Worm (Caenorhabditis elegans) whole organism, young adult: ENCODE data around the gene F13H10.8.
A peak's percentile ranks its signal among the peaks of the same experiment; 100 is the strongest.

Experiments
- B0019.2 ChIP-seq: fragments of 200-800 bp; sonication (Bioruptor generic); conservative IDR thresholded peaks from 2 replicates; pipeline ENCODE4 v1.3.6; 2022; ENCODE audit warnings: missing genetic modification reagents, missing genetic modification characterization, missing compliant biosample characterization
- B0035.1 ChIP-seq: sonication (generic microtip); optimal IDR thresholded peaks from 2 replicates; lab custom pipeline; 2016; ENCODE audit warnings: missing genetic modification characterization, mild to moderate bottlenecking, missing compliant biosample characterization, missing genotype, missing genetic modification reagents
- B0336.3 ChIP-seq: fragments of 200-800 bp; sonication (Bioruptor generic); IDR thresholded peaks from 2 replicates; pipeline ENCODE4 v1.3.6; 2022; ENCODE audit warnings: missing genetic modification characterization, missing compliant biosample characterization
- C17E4.6 ChIP-seq: fragments of 200-800 bp; sonication (Bioruptor generic); IDR thresholded peaks from 2 replicates; pipeline ENCODE4 v1.3.6; 2022; ENCODE audit warnings: missing genetic modification reagents, missing genetic modification characterization, missing compliant biosample characterization
- F10E7.11 ChIP-seq: sonication (generic microtip); optimal IDR thresholded peaks from 2 replicates; lab custom pipeline; 2017; ENCODE audit warnings: mild to moderate bottlenecking, missing genetic modification characterization, moderate library complexity, missing compliant biosample characterization
- F49E8.2 ChIP-seq: sonication (generic microtip); optimal IDR thresholded peaks from 3 replicates; lab custom pipeline; 2017; ENCODE audit warnings: missing genetic modification characterization, mild to moderate bottlenecking, missing compliant biosample characterization, antibody characterized with exemption, moderate library complexity; ENCODE audit not compliant: insufficient read depth
- T26A5.8 ChIP-seq: sonication (generic microtip); optimal IDR thresholded peaks from 2 replicates; lab custom pipeline; 2016; ENCODE audit warnings: missing genetic modification characterization, missing compliant biosample characterization
- Y79H2A.3 ChIP-seq: fragments of 200-800 bp; sonication (Bioruptor generic); conservative IDR thresholded peaks from 2 replicates; pipeline ENCODE4 v1.3.6; 2022; ENCODE audit warnings: missing genetic modification reagents, missing genetic modification characterization, missing compliant biosample characterization
- Y95B8A.8 ChIP-seq: fragments of 200-800 bp; sonication (Bioruptor generic); IDR thresholded peaks from 2 replicates; pipeline ENCODE4 v1.3.6; 2022; ENCODE audit warnings: missing genetic modification reagents, missing genetic modification characterization, missing compliant biosample characterization
- ZK185.1 ChIP-seq: sonication (generic microtip); optimal IDR thresholded peaks from 2 replicates; lab custom pipeline; 2016; ENCODE audit warnings: mild to moderate bottlenecking, missing genetic modification characterization, missing compliant biosample characterization; ENCODE audit not compliant: poor library complexity, severe bottlenecking
- athp-1 ChIP-seq: sonication (generic microtip); optimal IDR thresholded peaks from 2 replicates; lab custom pipeline; 2017; ENCODE audit warnings: mild to moderate bottlenecking, missing genetic modification characterization, missing compliant biosample characterization
- attf-6 ChIP-seq: fragments of 200-800 bp; sonication (Bioruptor generic); IDR thresholded peaks from 2 replicates; pipeline ENCODE4 v1.3.6; 2022; ENCODE audit warnings: missing genetic modification reagents, missing genetic modification characterization, missing compliant biosample characterization
- cebp-1 ChIP-seq, 2 experiments: fragments of 200-800 bp in 1 of 2; sonication (Bioruptor generic) in 1 of 2; sonication (generic microtip) in 1 of 2; IDR thresholded peaks in 1 of 2; optimal IDR thresholded peaks in 1 of 2; 2 replicates each; pipeline versions ENCODE4 v1.3.6 to Lab custom; 2017 to 2022; ENCODE audit warnings: missing compliant biosample characterization in 2 of 2, missing genetic modification characterization in 2 of 2, mild to moderate bottlenecking in 1 of 2, missing genetic modification reagents in 1 of 2, moderate library complexity in 1 of 2
- cebp-2 ChIP-seq: fragments of 200-800 bp; sonication (Bioruptor generic); IDR thresholded peaks from 2 replicates; pipeline ENCODE4 v1.3.6; 2022; ENCODE audit warnings: missing genetic modification characterization, missing compliant biosample characterization
- ceh-100 ChIP-seq: fragments of 200-800 bp; sonication (Bioruptor generic); IDR thresholded peaks from 2 replicates; pipeline ENCODE4 v1.3.6; 2022; ENCODE audit warnings: missing genetic modification reagents, missing genetic modification characterization, missing compliant biosample characterization
- ceh-40 ChIP-seq: fragments of 200-800 bp; sonication (Bioruptor generic); IDR thresholded peaks from 2 replicates; pipeline ENCODE4 v1.3.6; 2022; ENCODE audit warnings: missing genetic modification characterization, missing compliant biosample characterization
- ceh-58 ChIP-seq: fragments of 200-800 bp; sonication (Bioruptor generic); IDR thresholded peaks from 2 replicates; pipeline ENCODE4 v1.3.6; 2022; ENCODE audit warnings: missing genetic modification characterization, missing compliant biosample characterization
- ceh-79 ChIP-seq: sonication (generic microtip); optimal IDR thresholded peaks from 2 replicates; lab custom pipeline; 2017; ENCODE audit warnings: mild to moderate bottlenecking, missing genetic modification characterization, missing compliant biosample characterization
- die-1 ChIP-seq: sonication (generic microtip); optimal IDR thresholded peaks from 2 replicates; lab custom pipeline; 2016; ENCODE audit warnings: missing genotype, mild to moderate bottlenecking, missing genetic modification characterization, missing compliant biosample characterization
- dpff-1 ChIP-seq: sonication (generic microtip); optimal IDR thresholded peaks from 2 replicates; lab custom pipeline; 2017; ENCODE audit warnings: mild to moderate bottlenecking, missing genetic modification characterization, missing compliant biosample characterization
- egl-44 ChIP-seq: fragments of 200-800 bp; sonication (Bioruptor generic); IDR thresholded peaks from 2 replicates; pipeline ENCODE4 v1.3.6; 2022; ENCODE audit warnings: missing genetic modification reagents, missing genetic modification characterization, missing compliant biosample characterization
- egrh-3 ChIP-seq: fragments of 200-800 bp; sonication (Bioruptor generic); IDR thresholded peaks from 2 replicates; pipeline ENCODE4 v1.3.6; 2022; ENCODE audit warnings: missing genetic modification reagents, missing genetic modification characterization, missing compliant biosample characterization
- ets-4 ChIP-seq: fragments of 200-800 bp; sonication (Bioruptor generic); optimal IDR thresholded peaks from 2 replicates; lab custom pipeline; 2018; ENCODE audit warnings: mild to moderate bottlenecking, missing genetic modification characterization, missing compliant biosample characterization
- gei-17 ChIP-seq: fragments of 200-800 bp; sonication (Bioruptor generic); optimal IDR thresholded peaks from 2 replicates; lab custom pipeline; 2018; ENCODE audit warnings: mild to moderate bottlenecking, missing genetic modification characterization, missing compliant biosample characterization
- him-1 ChIP-seq: sonication (generic microtip); optimal IDR thresholded peaks from 2 replicates; lab custom pipeline; 2016; ENCODE audit warnings: missing genotype, missing genetic modification reagents, missing genetic modification characterization, missing compliant biosample characterization
- hlh-26 ChIP-seq: fragments of 200-800 bp; sonication (Bioruptor generic); conservative IDR thresholded peaks from 2 replicates; pipeline ENCODE4 v1.3.6; 2022; ENCODE audit warnings: missing genetic modification reagents, missing genetic modification characterization, missing compliant biosample characterization
- hmg-20 ChIP-seq: fragments of 200-800 bp; sonication (Bioruptor generic); IDR thresholded peaks from 2 replicates; pipeline ENCODE4 v1.3.6; 2022; ENCODE audit warnings: missing genetic modification reagents, missing genetic modification characterization, missing compliant biosample characterization
- let-526 ChIP-seq: fragments of 200-800 bp; sonication (Bioruptor generic); IDR thresholded peaks from 2 replicates; pipeline ENCODE4 v1.3.6; 2022; ENCODE audit warnings: missing genetic modification reagents, missing genetic modification characterization, missing compliant biosample characterization
- lin-26 ChIP-seq: fragments of 200-800 bp; sonication (Bioruptor generic); IDR thresholded peaks from 2 replicates; pipeline ENCODE4 v1.3.6; 2022; ENCODE audit warnings: missing genetic modification reagents, missing genetic modification characterization, missing compliant biosample characterization
- lin-35 ChIP-seq, 3 experiments: fragments of 150-350 bp in 2 of 3; sonication (generic microtip) in 1 of 3; optimal IDR thresholded peaks; 2 replicates each; lab custom pipeline; 2014 to 2018; ENCODE audit warnings: missing biosample characterization in 3 of 3, missing genetic modification characterization in 3 of 3, missing genetic modification reagents in 3 of 3
- lsy-27 ChIP-seq: sonication (generic microtip); optimal IDR thresholded peaks from 2 replicates; lab custom pipeline; 2017; ENCODE audit warnings: missing genetic modification characterization, mild to moderate bottlenecking, missing compliant biosample characterization, antibody characterized with exemption, missing genotype, borderline replicate concordance; ENCODE audit not compliant: insufficient read depth
- madf-3 ChIP-seq: fragments of 200-800 bp; sonication (Bioruptor generic); IDR thresholded peaks from 2 replicates; pipeline ENCODE4 v1.3.6; 2022; ENCODE audit warnings: missing genetic modification reagents, missing genetic modification characterization, missing compliant biosample characterization
- madf-8 ChIP-seq: fragments of 200-800 bp; sonication (Bioruptor generic); conservative IDR thresholded peaks from 2 replicates; pipeline ENCODE4 v1.3.6; 2022; ENCODE audit warnings: missing genetic modification reagents, missing genetic modification characterization, missing compliant biosample characterization
- mel-28 ChIP-seq: sonication (generic microtip); optimal IDR thresholded peaks from 2 replicates; lab custom pipeline; 2016; ENCODE audit warnings: borderline replicate concordance, mild to moderate bottlenecking, missing genetic modification characterization, missing compliant biosample characterization
- mxl-1 ChIP-seq: sonication (generic microtip); optimal IDR thresholded peaks from 2 replicates; lab custom pipeline; 2016; ENCODE audit warnings: missing genetic modification characterization, missing compliant biosample characterization
- nfya-2 ChIP-seq: fragments of 200-800 bp; sonication (Bioruptor generic); IDR thresholded peaks from 2 replicates; pipeline ENCODE4 v1.3.6; 2022; ENCODE audit warnings: missing genetic modification reagents, missing genetic modification characterization, missing compliant biosample characterization
- nhr-27 ChIP-seq: fragments of 200-800 bp; sonication (Bioruptor generic); optimal IDR thresholded peaks from 2 replicates; lab custom pipeline; 2018; ENCODE audit warnings: mild to moderate bottlenecking, missing genetic modification characterization, moderate library complexity, missing compliant biosample characterization
- nhr-80 ChIP-seq: sonication (generic microtip); optimal IDR thresholded peaks from 2 replicates; lab custom pipeline; 2016; ENCODE audit warnings: missing genetic modification characterization, missing compliant biosample characterization
- nhr-90 ChIP-seq: sonication (generic microtip); optimal IDR thresholded peaks from 2 replicates; lab custom pipeline; 2016; ENCODE audit warnings: missing genotype, mild to moderate bottlenecking, missing genetic modification characterization, missing compliant biosample characterization
- rec-8 ChIP-seq, 2 experiments: sonication (generic microtip); optimal IDR thresholded peaks; 2 replicates each; lab custom pipeline; 2016; ENCODE audit warnings: mild to moderate bottlenecking in 2 of 2, missing genetic modification characterization in 2 of 2, missing genetic modification reagents in 2 of 2, missing genotype in 2 of 2, missing biosample characterization in 1 of 2, missing compliant biosample characterization in 1 of 2, moderate library complexity in 1 of 2
- snpc-1.3 ChIP-seq: sonication (generic microtip); optimal IDR thresholded peaks from 2 replicates; lab custom pipeline; 2017; ENCODE audit warnings: missing genetic modification characterization, mild to moderate bottlenecking, missing compliant biosample characterization, antibody characterized with exemption, moderate library complexity, missing genotype, missing genetic modification reagents; ENCODE audit not compliant: insufficient read depth
- snpc-3.4 ChIP-seq: sonication (generic microtip); optimal IDR thresholded peaks from 2 replicates; lab custom pipeline; 2017; ENCODE audit warnings: missing genetic modification characterization, mild to moderate bottlenecking, missing compliant biosample characterization, antibody characterized with exemption, moderate library complexity, missing genotype, missing genetic modification reagents
- tbx-9 ChIP-seq: sonication (generic microtip); optimal IDR thresholded peaks from 2 replicates; lab custom pipeline; 2016; ENCODE audit warnings: borderline replicate concordance, missing genetic modification characterization, inconsistent platforms, missing compliant biosample characterization
- tlf-1 ChIP-seq: fragments of 200-800 bp; sonication (Bioruptor generic); optimal IDR thresholded peaks from 2 replicates; lab custom pipeline; 2018; ENCODE audit warnings: mild to moderate bottlenecking, missing genetic modification characterization, missing compliant biosample characterization
- ztf-18 ChIP-seq: sonication (generic microtip); optimal IDR thresholded peaks from 2 replicates; lab custom pipeline; 2016; ENCODE audit warnings: missing genotype, mild to moderate bottlenecking, missing genetic modification characterization, missing compliant biosample characterization
- ztf-26 ChIP-seq: sonication (generic microtip); optimal IDR thresholded peaks from 2 replicates; lab custom pipeline; 2017; ENCODE audit warnings: missing genetic modification characterization, missing compliant biosample characterization

F13H10.8 gene

DNA sequence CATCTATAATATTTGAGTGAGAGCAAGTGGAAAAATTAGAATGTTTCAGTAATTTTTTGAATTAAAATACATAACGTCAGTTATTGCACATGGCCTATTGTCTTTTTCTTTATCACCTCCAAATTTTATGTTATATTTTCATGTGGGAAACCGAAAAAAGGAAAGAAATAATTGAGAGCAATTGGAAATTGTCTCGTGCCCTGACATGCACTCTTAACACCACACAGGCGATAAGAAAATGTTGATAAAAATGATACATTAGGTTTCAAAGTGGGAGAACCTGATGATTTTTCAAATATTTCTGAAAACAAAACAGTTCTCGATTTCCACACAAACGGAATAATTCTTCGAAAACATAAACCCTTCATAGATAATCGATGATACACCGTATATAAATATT lies 4.4 kb upstream of the F13H10.8 start, which contains the start of gene F13H10.3:
Gene F13H10.3 (minus strand): TSS at position 73 of the 400 bp plus-strand sequence.
- TF ChIP-seq cebp-2 (no peak), tlf-1 (no peak), T26A5.8 (no peak), snpc-3.4 (peak; percentile 8), Y95B8A.8 (GFP tag; lab: Robert Waterston, UW) (no peak), tbx-9 (tag; lab: Kevin White, UChicago) (no peak), lin-26 (GFP tag; lab: Robert Waterston, UW) (no peak), nhr-90 (tag; lab: Kevin White, UChicago) (no peak), ceh-58 (GFP tag; lab: Robert Waterston, UW) (no peak), C17E4.6 (no peak), ceh-79 (tag; lab: Kevin White, UChicago) (no peak), ztf-26 (tag; lab: Kevin White, UChicago) (no peak), hlh-26 (no peak), snpc-1.3 (tag; lab: Kevin White, UChicago) (no peak), egrh-3 (GFP tag; lab: Robert Waterston, UW) (no peak), attf-6 (GFP tag; lab: Robert Waterston, UW) (no peak), F49E8.2 (tag; lab: Kevin White, UChicago) (no peak), gei-17 (GFP tag; lab: Kevin White, UChicago) (no peak), lin-35 (GFP tag; optimal IDR thresholded peaks at IDR 0.05; lab: Kevin White, UChicago) (no peak), madf-3 (GFP tag; lab: Robert Waterston, UW) (0 out of 2 replicates have a peak, but pooled peaks have one; percentile 14), madf-8 (GFP tag; lab: Robert Waterston, UW) (no peak), ZK185.1 (no peak), ets-4 (no peak), cebp-1 (GFP tag; IDR thresholded peaks at IDR 0.05; lab: Robert Waterston, UW) (no peak), cebp-1 (tag; optimal IDR thresholded peaks at IDR 0.05; lab: Kevin White, UChicago) (peak; percentile 50), ceh-100 (GFP tag; lab: Robert Waterston, UW) (no peak), mel-28 (tag; lab: Kevin White, UChicago) (no peak), lsy-27 (tag; lab: Kevin White, UChicago) (no peak), him-1 (tag; lab: Kevin White, UChicago) (no peak), nhr-80 (tag; lab: Kevin White, UChicago) (peak; percentile 88)

ce11 chrIV:11021512-11022268 lies 1.4 kb downstream of the F13H10.8 start, which contains the start of gene mogs-1:
mogs-1 (minus strand) TSS chrIV:11021928.
- TF ChIP-seq F10E7.11 (tag; lab: Kevin White, UChicago) (no peak), nfya-2 (GFP tag; lab: Robert Waterston, UW) (no peak), mxl-1 (no peak), rec-8 (tag; optimal IDR thresholded peaks at IDR 0.05; lab: Kevin White, UChicago) (no peak), nhr-27 (tag; lab: Kevin White, UChicago) (no peak), madf-3 (GFP tag; lab: Robert Waterston, UW) (no peak), ztf-18 (tag; lab: Kevin White, UChicago) (no peak), ceh-40 (no peak), B0336.3 (peak; percentile 32; the same call in 1 of the 2 replicates), die-1 (tag; lab: Kevin White, UChicago) (no peak), dpff-1 (tag; lab: Kevin White, UChicago) (no peak), mel-28 (tag; lab: Kevin White, UChicago) (no peak), B0035.1 (tag; lab: Kevin White, UChicago) (no peak), egl-44 (no peak), snpc-1.3 (tag; lab: Kevin White, UChicago) (no peak), athp-1 (tag; lab: Kevin White, UChicago) (no peak), ceh-79 (tag; lab: Kevin White, UChicago) (no peak), Y79H2A.3 (GFP tag; lab: Robert Waterston, UW) (no peak), hmg-20 (GFP tag; lab: Robert Waterston, UW) (no peak), B0019.2 (no peak), let-526 (GFP tag; lab: Robert Waterston, UW) (no peak)
